Fruit fly (Drosophila melanogaster) S2 (cell line): ENCODE measurements around the gene Ilp4.
"Not testable (repeated sequence)": the region's sequence is repeated elsewhere in the genome, so short reads cannot be mapped to it uniquely, and the experiment has no call there.

ENCODE experiments used
- CG8478 ChIP-seq: fragments of >200 bp; optimal IDR thresholded peaks from 2 replicates; lab custom pipeline; 2018
- CTCF ChIP-seq, 2 experiments: fragments of >200 bp; optimal IDR thresholded peaks; 2 replicates each; lab custom pipeline; 2018

DNA sequence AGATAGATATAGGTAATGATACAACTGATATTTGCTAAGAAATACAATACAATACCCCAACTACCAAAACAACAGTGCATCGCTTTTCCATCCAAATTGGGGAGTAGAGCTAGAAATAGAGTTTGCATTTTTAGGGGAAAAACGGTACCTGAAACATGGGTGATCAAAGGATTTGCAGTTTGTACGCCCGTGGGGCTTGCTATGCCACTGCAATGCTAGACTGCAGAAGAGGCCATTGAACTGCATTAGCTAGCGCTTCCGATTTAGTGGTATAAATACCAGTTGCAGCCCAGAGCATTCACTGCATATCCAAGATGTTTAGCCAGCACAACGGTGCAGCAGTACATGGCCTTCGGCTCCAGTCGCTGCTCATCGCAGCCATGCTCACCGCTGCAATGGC lies 5.9 kb downstream of the Ilp4 start, which contains the start of gene Ilp1:
- TF ChIP-seq CTCF (optimal IDR thresholded peaks at IDR 0.05; lab: Kevin White, UChicago); CG8478 (lab: Kevin White, UChicago): not testable (repeated sequence)
